Worm (Caenorhabditis elegans) whole organism, young adult: ENCODE data around the gene mocs-1.

Experiments used
- F23B12.7 ChIP-seq: sonication (generic microtip); optimal IDR thresholded peaks from 2 replicates; lab custom pipeline; 2017; ENCODE audit warnings: missing genetic modification characterization, mild to moderate bottlenecking, missing compliant biosample characterization, antibody characterized with exemption, moderate library complexity; ENCODE audit not compliant: insufficient read depth
- F33H1.4 ChIP-seq: fragments of 200-800 bp; sonication (Bioruptor generic); IDR thresholded peaks from 2 replicates; pipeline ENCODE4 v1.3.6; 2022; ENCODE audit warnings: missing genetic modification reagents, missing genetic modification characterization, missing compliant biosample characterization
- F39B2.1 ChIP-seq: fragments of 200-800 bp; sonication (Bioruptor generic); IDR thresholded peaks from 2 replicates; pipeline ENCODE4 v1.3.6; 2022; ENCODE audit warnings: missing genetic modification reagents, missing genetic modification characterization, missing compliant biosample characterization
- F52B5.7 ChIP-seq: sonication (generic microtip); optimal IDR thresholded peaks from 2 replicates; lab custom pipeline; 2016; ENCODE audit warnings: mild to moderate bottlenecking, missing genetic modification characterization, missing compliant biosample characterization
- F57A8.1 ChIP-seq: fragments of 200-800 bp; sonication (Bioruptor generic); optimal IDR thresholded peaks from 2 replicates; lab custom pipeline; 2018; ENCODE audit warnings: mild to moderate bottlenecking, missing genetic modification characterization, moderate library complexity, missing compliant biosample characterization
- T26A5.8 ChIP-seq: sonication (generic microtip); optimal IDR thresholded peaks from 2 replicates; lab custom pipeline; 2016; ENCODE audit warnings: missing genetic modification characterization, missing compliant biosample characterization
- Y53F4B.3 ChIP-seq: fragments of 200-800 bp; sonication (Bioruptor generic); IDR thresholded peaks from 2 replicates; pipeline ENCODE4 v1.3.6; 2022; ENCODE audit warnings: missing genetic modification reagents, missing genetic modification characterization, missing compliant biosample characterization
- Y67H2A.10 ChIP-seq: fragments of 200-800 bp; sonication (Bioruptor generic); conservative IDR thresholded peaks from 2 replicates; pipeline ENCODE4 v1.3.6; 2022; ENCODE audit warnings: missing genetic modification reagents, missing genetic modification characterization, missing compliant biosample characterization
- ZK185.1 ChIP-seq: sonication (generic microtip); optimal IDR thresholded peaks from 2 replicates; lab custom pipeline; 2016; ENCODE audit warnings: mild to moderate bottlenecking, missing genetic modification characterization, missing compliant biosample characterization; ENCODE audit not compliant: poor library complexity, severe bottlenecking
- ama-1 ChIP-seq, 3 experiments: fragments of 150-350 bp in 1 of 3; sonication (generic microtip) in 2 of 3; optimal IDR thresholded peaks; 2 replicates each; lab custom pipeline; 2014 to 2018; ENCODE audit warnings: missing biosample characterization in 2 of 3, missing genetic modification characterization in 2 of 3, missing genetic modification reagents in 2 of 3
- atf-7 ChIP-seq: sonication (generic microtip); optimal IDR thresholded peaks from 2 replicates; lab custom pipeline; 2017; ENCODE audit warnings: mild to moderate bottlenecking, missing genetic modification characterization, missing compliant biosample characterization
- bed-1 ChIP-seq: fragments of 200-800 bp; sonication (Bioruptor generic); IDR thresholded peaks from 2 replicates; pipeline ENCODE4 v1.3.6; 2022; ENCODE audit warnings: missing genetic modification reagents, missing genetic modification characterization, missing compliant biosample characterization
- bed-2 ChIP-seq: fragments of 200-800 bp; sonication (Bioruptor generic); IDR thresholded peaks from 2 replicates; pipeline ENCODE4 v1.3.6; 2022; ENCODE audit warnings: missing genetic modification reagents, missing genetic modification characterization, missing compliant biosample characterization
- cebp-1 ChIP-seq, 2 experiments: fragments of 200-800 bp in 1 of 2; sonication (Bioruptor generic) in 1 of 2; sonication (generic microtip) in 1 of 2; IDR thresholded peaks in 1 of 2; optimal IDR thresholded peaks in 1 of 2; 2 replicates each; pipeline versions ENCODE4 v1.3.6 to Lab custom; 2017 to 2022; ENCODE audit warnings: missing compliant biosample characterization in 2 of 2, missing genetic modification characterization in 2 of 2, mild to moderate bottlenecking in 1 of 2, missing genetic modification reagents in 1 of 2, moderate library complexity in 1 of 2
- ceh-27 ChIP-seq: fragments of 200-800 bp; sonication (Bioruptor generic); optimal IDR thresholded peaks from 2 replicates; lab custom pipeline; 2018; ENCODE audit warnings: mild to moderate bottlenecking, missing genetic modification characterization, moderate library complexity, missing compliant biosample characterization
- ceh-58 ChIP-seq: fragments of 200-800 bp; sonication (Bioruptor generic); IDR thresholded peaks from 2 replicates; pipeline ENCODE4 v1.3.6; 2022; ENCODE audit warnings: missing genetic modification characterization, missing compliant biosample characterization
- chd-7 ChIP-seq: sonication (generic microtip); optimal IDR thresholded peaks from 2 replicates; lab custom pipeline; 2016; ENCODE audit warnings: mild to moderate bottlenecking, missing genetic modification characterization, moderate library complexity, missing compliant biosample characterization
- die-1 ChIP-seq: sonication (generic microtip); optimal IDR thresholded peaks from 2 replicates; lab custom pipeline; 2016; ENCODE audit warnings: missing genotype, mild to moderate bottlenecking, missing genetic modification characterization, missing compliant biosample characterization
- dpff-1 ChIP-seq: sonication (generic microtip); optimal IDR thresholded peaks from 2 replicates; lab custom pipeline; 2017; ENCODE audit warnings: mild to moderate bottlenecking, missing genetic modification characterization, missing compliant biosample characterization
- egl-18 ChIP-seq: fragments of 200-800 bp; sonication (Bioruptor generic); IDR thresholded peaks from 2 replicates; pipeline ENCODE4 v1.3.6; 2022; ENCODE audit warnings: missing genetic modification reagents, missing genetic modification characterization, missing compliant biosample characterization
- ets-4 ChIP-seq: fragments of 200-800 bp; sonication (Bioruptor generic); optimal IDR thresholded peaks from 2 replicates; lab custom pipeline; 2018; ENCODE audit warnings: mild to moderate bottlenecking, missing genetic modification characterization, missing compliant biosample characterization
- gei-17 ChIP-seq: fragments of 200-800 bp; sonication (Bioruptor generic); optimal IDR thresholded peaks from 2 replicates; lab custom pipeline; 2018; ENCODE audit warnings: mild to moderate bottlenecking, missing genetic modification characterization, missing compliant biosample characterization
- hmg-1.2 ChIP-seq: fragments of 200-800 bp; sonication (Bioruptor generic); IDR thresholded peaks from 2 replicates; pipeline ENCODE4 v1.3.6; 2022; ENCODE audit warnings: missing genetic modification reagents, missing genetic modification characterization, missing compliant biosample characterization
- hrde-1 ChIP-seq: sonication (generic microtip); optimal IDR thresholded peaks from 2 replicates; lab custom pipeline; 2016; ENCODE audit warnings: missing genetic modification characterization, mild to moderate bottlenecking, missing compliant biosample characterization, moderate library complexity, missing genotype, missing genetic modification reagents, borderline replicate concordance
- hsf-1 ChIP-seq: fragments of 200-800 bp; sonication (Bioruptor generic); IDR thresholded peaks from 2 replicates; pipeline ENCODE4 v1.3.6; 2022; ENCODE audit warnings: missing genetic modification reagents, missing genetic modification characterization, missing compliant biosample characterization
- lag-1 ChIP-seq: fragments of 200-800 bp; sonication (Bioruptor generic); IDR thresholded peaks from 2 replicates; pipeline ENCODE4 v1.3.6; 2022; ENCODE audit warnings: missing genetic modification reagents, missing genetic modification characterization, missing compliant biosample characterization
- let-607 ChIP-seq, 2 experiments: fragments of 200-800 bp in 1 of 2; sonication (Bioruptor generic) in 1 of 2; sonication (generic microtip) in 1 of 2; optimal IDR thresholded peaks; 2 replicates each; lab custom pipeline; 2016 to 2018; ENCODE audit warnings: mild to moderate bottlenecking in 2 of 2, missing compliant biosample characterization in 2 of 2, missing genetic modification characterization in 2 of 2, moderate library complexity in 2 of 2, missing genotype in 1 of 2
- lin-35 ChIP-seq, 3 experiments: fragments of 150-350 bp in 2 of 3; sonication (generic microtip) in 1 of 3; optimal IDR thresholded peaks; 2 replicates each; lab custom pipeline; 2014 to 2018; ENCODE audit warnings: missing biosample characterization in 3 of 3, missing genetic modification characterization in 3 of 3, missing genetic modification reagents in 3 of 3
- lin-40 ChIP-seq: sonication (generic microtip); optimal IDR thresholded peaks from 2 replicates; lab custom pipeline; 2016; ENCODE audit warnings: missing genetic modification characterization, mild to moderate bottlenecking, missing compliant biosample characterization, missing genotype, missing genetic modification reagents
- lin-54 ChIP-seq: fragments of 200-800 bp; sonication (Bioruptor generic); optimal IDR thresholded peaks from 2 replicates; lab custom pipeline; 2018; ENCODE audit warnings: mild to moderate bottlenecking, missing genetic modification characterization, missing compliant biosample characterization
- nhr-80 ChIP-seq: sonication (generic microtip); optimal IDR thresholded peaks from 2 replicates; lab custom pipeline; 2016; ENCODE audit warnings: missing genetic modification characterization, missing compliant biosample characterization
- sdz-38 ChIP-seq: sonication (generic microtip); optimal IDR thresholded peaks from 2 replicates; lab custom pipeline; 2016; ENCODE audit warnings: missing genotype, missing genetic modification characterization, missing compliant biosample characterization
- snpc-1.3 ChIP-seq: sonication (generic microtip); optimal IDR thresholded peaks from 2 replicates; lab custom pipeline; 2017; ENCODE audit warnings: missing genetic modification characterization, mild to moderate bottlenecking, missing compliant biosample characterization, antibody characterized with exemption, moderate library complexity, missing genotype, missing genetic modification reagents; ENCODE audit not compliant: insufficient read depth
- snpc-4 ChIP-seq, 5 experiments: fragments of 150-350 bp in 1 of 5; sonication (generic microtip) in 4 of 5; optimal IDR thresholded peaks; 2 replicates each; lab custom pipeline; 2014 to 2018; ENCODE audit warnings: missing genetic modification characterization in 5 of 5, missing biosample characterization in 3 of 5, antibody characterized with exemption in 2 of 5, mild to moderate bottlenecking in 2 of 5, missing compliant biosample characterization in 2 of 5, missing genotype in 2 of 5, moderate library complexity in 2 of 5, missing genetic modification reagents in 1 of 5
- sptf-2 ChIP-seq: fragments of 200-800 bp; sonication (Bioruptor generic); optimal IDR thresholded peaks from 2 replicates; lab custom pipeline; 2018; ENCODE audit warnings: mild to moderate bottlenecking, missing genetic modification characterization, missing compliant biosample characterization
- tbx-9 ChIP-seq: sonication (generic microtip); optimal IDR thresholded peaks from 2 replicates; lab custom pipeline; 2016; ENCODE audit warnings: borderline replicate concordance, missing genetic modification characterization, inconsistent platforms, missing compliant biosample characterization
- tlf-1 ChIP-seq: fragments of 200-800 bp; sonication (Bioruptor generic); optimal IDR thresholded peaks from 2 replicates; lab custom pipeline; 2018; ENCODE audit warnings: mild to moderate bottlenecking, missing genetic modification characterization, missing compliant biosample characterization
- unc-130 ChIP-seq: sonication (generic microtip); optimal IDR thresholded peaks from 2 replicates; lab custom pipeline; 2016; ENCODE audit warnings: missing genetic modification reagents, missing genetic modification characterization, missing compliant biosample characterization
- zfh-2 ChIP-seq: fragments of 200-800 bp; sonication (Bioruptor generic); conservative IDR thresholded peaks from 2 replicates; pipeline ENCODE4 v1.3.6; 2022; ENCODE audit warnings: missing genetic modification reagents, missing genetic modification characterization, missing compliant biosample characterization
- ztf-18 ChIP-seq: sonication (generic microtip); optimal IDR thresholded peaks from 2 replicates; lab custom pipeline; 2016; ENCODE audit warnings: missing genotype, mild to moderate bottlenecking, missing genetic modification characterization, missing compliant biosample characterization
- ztf-3 ChIP-seq: fragments of 200-800 bp; sonication (Bioruptor generic); optimal IDR thresholded peaks from 2 replicates; lab custom pipeline; 2018; ENCODE audit warnings: mild to moderate bottlenecking, missing genetic modification characterization, missing compliant biosample characterization

mocs-1 gene

ce11 chrX:15389853-15390252, 50.7 kb downstream of the mocs-1 start:
- TF ChIP-seq sdz-38 (tag; lab: Kevin White, UChicago) (peak; percentile 66), F52B5.7 (no peak), F33H1.4 (GFP tag; lab: Robert Waterston, UW) (no peak), T26A5.8 (tag; lab: Kevin White, UChicago) (no peak)
- TF ChIP-seq, all 124 proteins: peak for 1

ce11 chrX:15388259-15388658, 52.3 kb downstream of the mocs-1 start:
- TF ChIP-seq bed-2 (GFP tag; lab: Robert Waterston, UW) (0 out of 2 replicates have a peak, but pooled peaks have one; percentile 44), zfh-2 (GFP tag; lab: Robert Waterston, UW) (peak; percentile 79), unc-130 (GFP tag; lab: Kevin White, UChicago) (no peak), hsf-1 (GFP tag; lab: Robert Waterston, UW) (0 out of 2 replicates have a peak, but pooled peaks have one; percentile 36), hmg-1.2 (0 out of 2 replicates have a peak, but pooled peaks have one; percentile 4), snpc-4 (GFP tag; optimal IDR thresholded peaks at IDR 0.05; lab: Kevin White, UChicago) (peak; percentile 11), snpc-4 (tag; optimal IDR thresholded peaks at IDR 0.05; lab: Kevin White, UChicago) (peak in 3 of 4 experiments; percentile 52 to 89 (median 79)), ama-1 (optimal IDR thresholded peaks at IDR 0.05; lab: Kevin White, UChicago) (no peak), ama-1 (GFP tag; optimal IDR thresholded peaks at IDR 0.05; lab: Kevin White, UChicago) (no peak), tbx-9 (tag; lab: Kevin White, UChicago) (no peak)

DNA sequence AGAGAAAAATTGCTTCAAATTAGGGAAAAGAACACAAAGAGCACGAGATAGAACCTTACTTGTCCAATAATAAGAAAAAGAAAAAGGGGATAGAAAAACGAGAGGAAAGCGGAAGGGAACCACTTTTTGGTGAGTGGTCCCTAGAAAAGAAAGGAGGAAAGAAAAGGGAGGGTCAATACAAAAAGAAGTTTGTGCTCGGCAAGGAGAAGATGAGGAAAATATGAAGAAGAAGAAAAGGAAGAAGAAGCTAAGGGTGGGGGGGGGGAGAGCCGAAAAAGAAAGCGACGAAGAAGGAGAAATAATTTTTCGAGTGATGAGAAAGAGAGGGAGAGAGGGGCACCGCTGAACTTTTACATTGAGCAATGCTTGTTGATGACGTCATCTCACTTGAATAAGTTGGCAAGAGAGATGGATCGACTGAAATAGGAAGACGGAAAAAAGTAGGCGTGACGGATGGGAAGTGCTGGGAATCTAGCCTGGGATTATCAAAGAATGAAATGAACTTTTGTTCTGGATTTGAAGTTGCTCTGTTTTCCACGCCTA, 54.7 kb downstream of the mocs-1 start:
- TF ChIP-seq dpff-1 (tag; lab: Kevin White, UChicago) (no peak), lin-40 (tag; lab: Kevin White, UChicago) (peak; percentile 55), egl-18 (GFP tag; lab: Robert Waterston, UW) (no peak), ceh-58 (GFP tag; lab: Robert Waterston, UW) (no peak), tlf-1 (GFP tag; lab: Kevin White, UChicago) (no peak), nhr-80 (tag; lab: Kevin White, UChicago) (no peak), ZK185.1 (tag; lab: Kevin White, UChicago) (no peak), snpc-1.3 (tag; lab: Kevin White, UChicago) (no peak), F23B12.7 (tag; lab: Kevin White, UChicago) (no peak), atf-7 (peak; percentile 85), F57A8.1 (GFP tag; lab: Kevin White, UChicago) (no peak), lin-35 (GFP tag; optimal IDR thresholded peaks at IDR 0.05; lab: Kevin White, UChicago) (peak in 1 of 3 experiments; percentile 39), hrde-1 (tag; lab: Kevin White, UChicago) (no peak), let-607 (tag; optimal IDR thresholded peaks at IDR 0.05; lab: Kevin White, UChicago) (no peak), lin-54 (GFP tag; lab: Kevin White, UChicago) (no peak), die-1 (tag; lab: Kevin White, UChicago) (no peak), Y67H2A.10 (GFP tag; lab: Robert Waterston, UW) (no peak), chd-7 (tag; lab: Kevin White, UChicago) (peak; percentile 23), ztf-18 (tag; lab: Kevin White, UChicago) (no peak), bed-1 (GFP tag; lab: Robert Waterston, UW) (no peak), ets-4 (no peak), cebp-1 (GFP tag; IDR thresholded peaks at IDR 0.05; lab: Robert Waterston, UW) (no peak), cebp-1 (tag; optimal IDR thresholded peaks at IDR 0.05; lab: Kevin White, UChicago) (peak; percentile 41), ama-1 (optimal IDR thresholded peaks at IDR 0.05; lab: Kevin White, UChicago) (no peak), ama-1 (GFP tag; optimal IDR thresholded peaks at IDR 0.05; lab: Kevin White, UChicago) (peak in 1 of 2 experiments; percentile 8), lag-1 (no peak), ceh-27 (GFP tag; lab: Kevin White, UChicago) (peak; percentile 35), Y53F4B.3 (GFP tag; lab: Robert Waterston, UW) (no peak), ztf-3 (GFP tag; lab: Kevin White, UChicago) (no peak), gei-17 (no peak), F39B2.1 (GFP tag; lab: Robert Waterston, UW) (no peak), sptf-2 (GFP tag; lab: Kevin White, UChicago) (no peak), zfh-2 (GFP tag; lab: Robert Waterston, UW) (0 out of 2 replicates have a peak, but pooled peaks have one; percentile 38)
